Worm (Caenorhabditis elegans) whole organism, late embryonic: ENCODE measurements around the gene K11H12.10.

Experiments
- C08G9.2 ChIP-seq: sonication (generic microtip); optimal IDR thresholded peaks from 2 replicates; lab custom pipeline; 2016; ENCODE audit warnings: mild to moderate bottlenecking, missing genetic modification characterization, moderate library complexity, missing compliant biosample characterization
- ceh-34 ChIP-seq: sonication (generic microtip); optimal IDR thresholded peaks from 2 replicates; lab custom pipeline; 2016; ENCODE audit warnings: mild to moderate bottlenecking, missing genetic modification characterization, missing compliant biosample characterization
- dve-1 ChIP-seq: sonication (generic microtip); optimal IDR thresholded peaks from 2 replicates; lab custom pipeline; 2017; ENCODE audit warnings: antibody characterized with exemption, mild to moderate bottlenecking, missing genetic modification characterization, missing compliant biosample characterization
- nhr-11 ChIP-seq: fragments of 150-350 bp; optimal IDR thresholded peaks from 2 replicates; lab custom pipeline; 2014; ENCODE audit warnings: missing biosample characterization, missing genetic modification characterization
- pax-1 ChIP-seq: fragments of 150-350 bp; optimal IDR thresholded peaks from 2 replicates; lab custom pipeline; 2014; ENCODE audit warnings: missing biosample characterization, missing genetic modification characterization
- pqm-1 ChIP-seq: sonication (generic microtip); optimal IDR thresholded peaks from 2 replicates; lab custom pipeline; 2016; ENCODE audit warnings: missing genetic modification characterization, missing compliant biosample characterization
- ref-2 ChIP-seq: sonication (generic microtip); optimal IDR thresholded peaks from 2 replicates; lab custom pipeline; 2016; ENCODE audit warnings: missing genetic modification characterization, missing compliant biosample characterization
- tbx-7 ChIP-seq: sonication (generic microtip); optimal IDR thresholded peaks from 2 replicates; lab custom pipeline; 2016; ENCODE audit warnings: missing genotype, missing genetic modification characterization, missing compliant biosample characterization
- unc-86 ChIP-seq: sonication (generic microtip); optimal IDR thresholded peaks from 2 replicates; lab custom pipeline; 2016; ENCODE audit warnings: missing genetic modification characterization, missing compliant biosample characterization
- ztf-16 ChIP-seq: sonication (generic microtip); optimal IDR thresholded peaks from 2 replicates; lab custom pipeline; 2017; ENCODE audit warnings: missing genetic modification characterization, missing compliant biosample characterization

- TF ChIP-seq C08G9.2 = no peak
- no peak for TF ChIP-seq ceh-34 (tag; lab: Kevin White, UChicago)
- TF ChIP-seq dve-1 (tag; lab: Kevin White, UChicago) = no peak
- TF ChIP-seq pqm-1 (tag; lab: Kevin White, UChicago) = no peak
- TF ChIP-seq ztf-16 (tag; lab: Kevin White, UChicago) = no peak
- no peak for TF ChIP-seq unc-86
- no peak for TF ChIP-seq ref-2 (tag; lab: Kevin White, UChicago)
- TF ChIP-seq nhr-11 (tag; lab: Kevin White, UChicago) = no peak
- TF ChIP-seq pax-1 = no peak
- TF ChIP-seq tbx-7 (tag; lab: Kevin White, UChicago) = no peak
These were observed 18.8 kb upstream of the K11H12.10 start for ce11 chrIV:657046-657445.
